Fruit fly (Drosophila melanogaster): ENCODE data around the gene CG3690.

Gene CG3690

DNA sequence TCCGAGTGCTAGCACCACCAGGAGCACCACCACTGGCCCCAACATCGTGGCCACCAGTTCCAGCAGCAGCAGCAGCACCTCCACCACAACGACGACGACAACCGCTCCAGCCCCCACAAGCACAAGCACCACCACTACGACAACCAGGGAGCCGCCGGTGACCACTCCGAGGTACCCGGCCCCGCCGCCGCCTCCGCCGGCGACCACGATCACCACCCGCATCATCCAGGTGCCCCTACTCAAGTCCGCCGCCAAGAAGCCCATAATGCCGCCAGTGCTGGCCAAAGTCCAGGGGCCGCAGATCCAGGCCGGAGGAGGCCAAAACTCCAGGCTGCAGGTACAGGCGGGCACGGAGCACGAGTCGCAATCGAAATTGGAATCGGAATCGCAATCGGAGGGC is 17.7 kb downstream of the CG3690 start:
- TF ChIP-seq CTCF (optimal IDR thresholded peaks at IDR 0.05) (no peak), CG8478 (optimal IDR thresholded peaks at IDR 0.05) (no peak)

DNA sequence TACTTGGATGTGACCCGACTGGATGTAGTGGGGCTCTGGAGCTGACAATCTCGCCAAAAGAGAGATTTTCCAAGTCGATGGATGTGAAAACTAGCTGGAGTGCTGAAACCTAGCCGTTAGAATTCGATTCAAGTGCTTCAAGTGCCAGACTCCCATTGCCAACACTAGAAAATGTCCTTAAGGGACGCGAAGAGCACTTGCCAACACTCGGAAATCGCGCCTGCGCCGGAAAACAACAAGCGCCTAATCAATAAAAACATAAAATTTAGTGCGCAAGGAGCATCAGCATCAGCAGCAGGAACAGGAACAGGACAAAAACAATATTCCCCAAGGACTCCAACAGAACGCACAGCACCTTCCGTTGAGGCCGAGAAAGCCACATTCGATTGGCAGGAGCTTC is 18.8 kb downstream of the CG3690 start:
- TF ChIP-seq CG8478 (optimal IDR thresholded peaks at IDR 0.05) (no peak), CTCF (optimal IDR thresholded peaks at IDR 0.05) (no peak)

dm6 chrX:932166-932565 is 19.5 kb downstream of the CG3690 start, which contains the start of the genes CG32815 and CG3706:
Gene CG32815 (plus strand): TSS chrX:932466.
Gene CG3706 (minus strand): TSS chrX:932475.
- TF ChIP-seq CG8478 (optimal IDR thresholded peaks at IDR 0.05) (no peak), CTCF (optimal IDR thresholded peaks at IDR 0.05) (no peak)

dm6 chrX:930048-930800 is 21.5 kb downstream of the CG3690 start, which contains the start of gene CG3708:
Gene CG3708 (minus strand): TSS chrX:930098.
- TF ChIP-seq CTCF (optimal IDR thresholded peaks at IDR 0.05) (no peak), CG8478 (optimal IDR thresholded peaks at IDR 0.05) (no peak)

dm6 chrX:927863-928257 is 23.8 kb downstream of the CG3690 start, which contains the start of the genes CG43867 and MED22:
Gene CG43867 (minus strand): TSS chrX:927975.
Gene MED22 (plus strand): TSS chrX:928139.
- TF ChIP-seq CTCF (optimal IDR thresholded peaks at IDR 0.05), result no peak
- TF ChIP-seq CG8478 (optimal IDR thresholded peaks at IDR 0.05), result no peak

DNA sequence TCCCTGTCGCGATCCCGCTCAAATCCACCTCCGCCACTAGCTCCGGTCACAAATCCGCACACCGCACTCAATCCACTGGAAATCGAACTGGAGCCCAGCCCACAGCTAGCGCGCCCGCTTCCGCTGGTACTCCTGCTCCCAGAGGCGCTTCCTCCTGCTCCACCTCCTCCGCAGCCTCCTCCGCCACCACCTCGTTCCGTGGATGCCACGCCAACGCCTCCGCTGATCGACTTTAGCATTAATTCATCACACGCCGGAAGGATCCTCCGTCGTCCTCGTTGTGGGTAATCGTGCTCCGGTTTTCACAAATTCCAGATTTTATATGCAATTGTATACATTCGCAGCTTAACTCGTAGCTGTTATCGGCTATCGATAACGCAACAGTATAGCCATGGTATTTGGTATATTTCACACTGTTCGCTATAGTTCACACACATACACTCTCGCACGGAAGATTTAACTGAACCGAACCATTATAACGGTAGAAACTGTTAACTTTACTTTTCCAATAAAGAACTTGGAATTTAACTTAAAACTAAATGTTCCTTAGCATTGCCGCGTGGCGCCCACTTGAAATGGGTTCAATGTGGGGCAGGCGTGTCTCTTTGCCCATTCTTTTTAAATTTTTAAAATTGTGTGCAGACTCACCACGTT is 24.4 kb downstream of the CG3690 start, which contains the start of gene Lztr1:
Gene Lztr1, minus strand, starts transcription at position 374 of the 654 bp plus-strand sequence.
- TF ChIP-seq CTCF (optimal IDR thresholded peaks at IDR 0.05) (no peak), CG8478 (optimal IDR thresholded peaks at IDR 0.05) (no peak)

dm6 chrX:921359-921758 is 30.3 kb downstream of the CG3690 start:
- TF ChIP-seq CG8478 (optimal IDR thresholded peaks at IDR 0.05), result no peak

- TF ChIP-seq CG8478 (optimal IDR thresholded peaks at IDR 0.05) (no peak), CTCF (optimal IDR thresholded peaks at IDR 0.05) (no peak)
These were observed 42.8 kb downstream of the CG3690 start for dm6 chrX:908763-909497.

DNA sequence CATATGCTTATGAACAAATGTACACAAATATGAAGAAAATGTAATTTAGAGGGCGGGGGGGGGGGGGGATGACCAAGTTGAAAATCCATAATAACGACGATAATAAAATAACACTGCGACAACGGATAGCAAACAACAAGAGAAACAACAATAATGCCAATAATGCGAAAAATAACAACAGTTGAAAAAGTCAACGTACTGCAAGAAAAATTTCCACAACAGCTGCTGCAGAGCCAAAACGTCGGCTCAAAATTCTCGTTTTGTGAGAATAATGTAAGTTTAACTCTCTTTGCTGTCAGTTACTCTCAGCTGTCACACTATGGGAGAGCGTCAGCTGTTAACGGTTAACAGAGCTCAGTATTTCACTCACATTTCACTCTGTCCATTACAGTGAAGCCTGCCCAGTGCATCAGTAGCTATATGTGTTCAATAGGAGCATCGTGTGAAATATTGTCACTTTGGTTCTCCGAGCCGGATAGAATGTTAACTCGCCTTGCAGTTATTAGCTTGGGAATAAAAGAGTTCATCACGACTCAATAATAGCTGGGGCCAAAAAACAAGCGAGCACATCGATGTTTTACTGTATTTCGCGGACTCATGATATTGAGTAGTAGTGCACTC is 50.9 kb downstream of the CG3690 start:
- TF ChIP-seq CTCF (optimal IDR thresholded peaks at IDR 0.05) (no peak), CG8478 (optimal IDR thresholded peaks at IDR 0.05) (no peak)

- TF ChIP-seq CG8478 (optimal IDR thresholded peaks at IDR 0.05) (no peak), CTCF (optimal IDR thresholded peaks at IDR 0.05) (no peak)
These were observed 52.2 kb downstream of the CG3690 start for dm6 chrX:899407-900050.

Data from S2 (cell line).